Fruit fly (Drosophila melanogaster) whole organism, embryonic: ENCODE results near the gene Rpt4.

Experiments used
- Antp ChIP-seq: fragments of 200-800 bp; sonication (Bioruptor generic); optimal IDR thresholded peaks from 3 replicates; lab custom pipeline; 2016; ENCODE audit warnings: missing biosample characterization, missing genetic modification characterization
- Asciz ChIP-seq: fragments of 200-800 bp; sonication (Bioruptor generic); optimal IDR thresholded peaks from 2 replicates; lab custom pipeline; 2017; ENCODE audit warnings: missing biosample characterization, mild to moderate bottlenecking, missing genetic modification characterization, missing genetic modification reagents
- Atf-2 ChIP-seq: fragments of 200-800 bp; sonication (Bioruptor generic); optimal IDR thresholded peaks from 2 replicates; lab custom pipeline; 2016; ENCODE audit warnings: missing biosample characterization, missing genetic modification characterization
- Blimp-1 ChIP-seq: fragments of 200-800 bp; sonication (Bioruptor generic); optimal IDR thresholded peaks from 3 replicates; lab custom pipeline; 2018; ENCODE audit warnings: missing biosample characterization, missing genetic modification characterization, mild to moderate bottlenecking, moderate library complexity, missing genetic modification reagents
- CG10267 ChIP-seq: fragments of 200-800 bp; sonication (Bioruptor generic); optimal IDR thresholded peaks from 2 replicates; lab custom pipeline; 2018; ENCODE audit warnings: missing biosample characterization, mild to moderate bottlenecking, missing genetic modification characterization, moderate library complexity
- CG11093 ChIP-seq: fragments of 200-800 bp; sonication (Bioruptor generic); IDR thresholded peaks from 3 replicates; pipeline ENCODE4 v1.3.6; 2022; ENCODE audit warnings: missing biosample characterization, missing genetic modification characterization
- CG11398 ChIP-seq: fragments of 200-800 bp; sonication (Bioruptor generic); optimal IDR thresholded peaks from 2 replicates; lab custom pipeline; 2016; ENCODE audit warnings: missing biosample characterization, missing genetic modification characterization
- CG11504 ChIP-seq: fragments of 200-800 bp; sonication (Bioruptor generic); optimal IDR thresholded peaks from 3 replicates; lab custom pipeline; 2019; ENCODE audit warnings: missing biosample characterization, mild to moderate bottlenecking, missing genetic modification characterization, moderate library complexity
- CG12219 ChIP-seq: fragments of 200-800 bp; sonication (Bioruptor generic); optimal IDR thresholded peaks from 3 replicates; lab custom pipeline; 2018; ENCODE audit warnings: missing biosample characterization, mild to moderate bottlenecking, missing genetic modification characterization
- CG15479 ChIP-seq: fragments of 200-800 bp; sonication (Bioruptor generic); optimal IDR thresholded peaks from 3 replicates; lab custom pipeline; 2019; ENCODE audit warnings: missing biosample characterization, mild to moderate bottlenecking, missing genetic modification characterization, moderate library complexity
- CG1603 ChIP-seq: fragments of 200-800 bp; sonication (Bioruptor generic); optimal IDR thresholded peaks from 2 replicates; lab custom pipeline; 2019; ENCODE audit warnings: missing biosample characterization, mild to moderate bottlenecking, missing genetic modification characterization, moderate library complexity
- CG16815 ChIP-seq: fragments of 200-800 bp; sonication (Bioruptor generic); optimal IDR thresholded peaks from 3 replicates; lab custom pipeline; 2017; ENCODE audit warnings: missing biosample characterization, mild to moderate bottlenecking, missing genetic modification characterization
- CG17385 ChIP-seq: fragments of 200-800 bp; sonication (Bioruptor generic); optimal IDR thresholded peaks from 3 replicates; lab custom pipeline; 2018; ENCODE audit warnings: missing biosample characterization, mild to moderate bottlenecking, missing genetic modification characterization
- CG17912 ChIP-seq: fragments of 200-800 bp; sonication (Bioruptor generic); optimal IDR thresholded peaks from 2 replicates; lab custom pipeline; 2018; ENCODE audit warnings: missing biosample characterization, mild to moderate bottlenecking, missing genetic modification characterization
- CG2116 ChIP-seq: fragments of 200-800 bp; sonication (Bioruptor generic); optimal IDR thresholded peaks from 3 replicates; lab custom pipeline; 2018; ENCODE audit warnings: missing biosample characterization, mild to moderate bottlenecking, missing genetic modification characterization
- CG30403 ChIP-seq: fragments of 200-800 bp; sonication (Bioruptor generic); optimal IDR thresholded peaks from 3 replicates; lab custom pipeline; 2016; ENCODE audit warnings: missing biosample characterization, missing genetic modification characterization
- CG32532 ChIP-seq: fragments of 200-800 bp; sonication (Bioruptor generic); IDR thresholded peaks from 2 replicates; pipeline ENCODE4 v1.3.6; 2022; ENCODE audit warnings: missing biosample characterization, missing genetic modification characterization
- CG3407 ChIP-seq: fragments of 200-800 bp; sonication (Bioruptor generic); optimal IDR thresholded peaks from 2 replicates; lab custom pipeline; 2018; ENCODE audit warnings: missing biosample characterization, mild to moderate bottlenecking, missing genetic modification characterization
- CG34422 ChIP-seq: fragments of 200-800 bp; sonication (Bioruptor generic); IDR thresholded peaks from 3 replicates; pipeline ENCODE4 v1.3.6; 2022; ENCODE audit warnings: missing biosample characterization, missing genetic modification characterization
- CG3838 ChIP-seq: fragments of 200-800 bp; sonication (Bioruptor generic); optimal IDR thresholded peaks from 3 replicates; lab custom pipeline; 2016; ENCODE audit warnings: missing biosample characterization, missing genetic modification characterization
- CG42726 ChIP-seq: fragments of 200-800 bp; sonication (Bioruptor generic); IDR thresholded peaks from 2 replicates; pipeline ENCODE4 v1.3.6; 2022; ENCODE audit warnings: missing biosample characterization, missing genetic modification characterization; ENCODE audit not compliant: partially characterized antibody
- CG4328 ChIP-seq: fragments of 200-800 bp; sonication (Bioruptor generic); optimal IDR thresholded peaks from 3 replicates; lab custom pipeline; 2017; ENCODE audit warnings: missing biosample characterization, missing genetic modification reagents, missing genetic modification characterization
- CG4854 ChIP-seq: fragments of 200-800 bp; sonication (Bioruptor generic); optimal IDR thresholded peaks from 2 replicates; lab custom pipeline; 2016; ENCODE audit warnings: missing biosample characterization, missing genetic modification characterization, inconsistent platforms
- Chrac-16 ChIP-seq: fragments of 200-800 bp; sonication (Bioruptor generic); optimal IDR thresholded peaks from 3 replicates; lab custom pipeline; 2016; ENCODE audit warnings: missing biosample characterization, missing genetic modification characterization
- Eip74EF ChIP-seq, 2 experiments: fragments of 200-800 bp in 1 of 2; fragments of >200 bp in 1 of 2; sonication (Bioruptor generic) in 1 of 2; optimal IDR thresholded peaks; 2 replicates each; lab custom pipeline; 2017 to 2019; ENCODE audit warnings: missing biosample characterization in 2 of 2, missing genetic modification characterization in 2 of 2, mild to moderate bottlenecking in 1 of 2, moderate library complexity in 1 of 2
- NfI ChIP-seq: fragments of 200-800 bp; sonication (Bioruptor generic); optimal IDR thresholded peaks from 3 replicates; lab custom pipeline; 2018; ENCODE audit warnings: missing biosample characterization, mild to moderate bottlenecking, missing genetic modification characterization, moderate library complexity
- Ravus ChIP-seq: fragments of 200-800 bp; sonication (Bioruptor generic); IDR thresholded peaks from 2 replicates; pipeline ENCODE4 v1.3.6; 2022; ENCODE audit warnings: missing biosample characterization, missing genetic modification characterization
- Rfx ChIP-seq: fragments of 200-800 bp; sonication (Bioruptor generic); IDR thresholded peaks from 2 replicates; pipeline ENCODE4 v1.3.6; 2022; ENCODE audit warnings: missing biosample characterization, missing genetic modification characterization
- Spps ChIP-seq: fragments of 200-800 bp; sonication (Bioruptor generic); optimal IDR thresholded peaks from 2 replicates; lab custom pipeline; 2018; ENCODE audit warnings: missing biosample characterization, mild to moderate bottlenecking, missing genetic modification characterization
- Stat92E ChIP-seq, 3 experiments: fragments of >200 bp in 2 of 3; fragments of 200-800 bp in 1 of 3; sonication (Bioruptor generic) in 1 of 3; optimal IDR thresholded peaks; 2 replicates each; lab custom pipeline; 2017 to 2019; ENCODE audit warnings: missing biosample characterization in 3 of 3, missing genetic modification characterization in 3 of 3, mild to moderate bottlenecking in 1 of 3, moderate library complexity in 1 of 3
- Tbp ChIP-seq: fragments of >200 bp; optimal IDR thresholded peaks from 2 replicates; lab custom pipeline; 2018; ENCODE audit warnings: missing biosample characterization, missing genetic modification characterization
- Xbp1 ChIP-seq: fragments of 200-800 bp; sonication (Bioruptor generic); optimal IDR thresholded peaks from 3 replicates; lab custom pipeline; 2016; ENCODE audit warnings: missing biosample characterization, mild to moderate bottlenecking, missing genetic modification characterization
- az2 ChIP-seq: fragments of 200-800 bp; sonication (Bioruptor generic); optimal IDR thresholded peaks from 3 replicates; lab custom pipeline; 2016; ENCODE audit warnings: missing biosample characterization, missing genetic modification characterization
- chn ChIP-seq: fragments of 200-800 bp; sonication (Bioruptor generic); optimal IDR thresholded peaks from 2 replicates; lab custom pipeline; 2016; ENCODE audit warnings: missing biosample characterization, missing genetic modification characterization
- croc ChIP-seq: fragments of 200-800 bp; sonication (Bioruptor generic); conservative IDR thresholded peaks from 3 replicates; pipeline ENCODE4 v1.3.6; 2022; ENCODE audit warnings: missing biosample characterization, missing genetic modification characterization
- cwo ChIP-seq: fragments of 200-800 bp; sonication (Bioruptor generic); optimal IDR thresholded peaks from 3 replicates; lab custom pipeline; 2017; ENCODE audit warnings: missing biosample characterization, missing genetic modification characterization, mild to moderate bottlenecking, moderate library complexity, missing genetic modification reagents
- ems ChIP-seq: fragments of 200-800 bp; sonication (Bioruptor generic); optimal IDR thresholded peaks from 3 replicates; lab custom pipeline; 2016; ENCODE audit warnings: missing biosample characterization, missing genetic modification characterization
- gcm ChIP-seq: fragments of 200-800 bp; sonication (Bioruptor generic); optimal IDR thresholded peaks from 2 replicates; lab custom pipeline; 2019; ENCODE audit warnings: missing biosample characterization, mild to moderate bottlenecking, missing genetic modification characterization, moderate library complexity
- gem ChIP-seq: fragments of 200-800 bp; sonication (Bioruptor generic); optimal IDR thresholded peaks from 2 replicates; lab custom pipeline; 2019; ENCODE audit warnings: missing biosample characterization, mild to moderate bottlenecking, missing genetic modification characterization, moderate library complexity
- lola ChIP-seq, 3 experiments: fragments of >200 bp in 2 of 3; fragments of 200-800 bp in 1 of 3; sonication (Bioruptor generic) in 1 of 3; optimal IDR thresholded peaks; 2 replicates each; lab custom pipeline; 2017 to 2019; ENCODE audit warnings: missing biosample characterization in 3 of 3, missing genetic modification characterization in 3 of 3, mild to moderate bottlenecking in 1 of 3, moderate library complexity in 1 of 3
- luna ChIP-seq: fragments of 200-800 bp; sonication (Bioruptor generic); optimal IDR thresholded peaks from 2 replicates; lab custom pipeline; 2016; ENCODE audit warnings: missing biosample characterization, missing genetic modification characterization
- onecut ChIP-seq: fragments of 200-800 bp; sonication (Bioruptor generic); IDR thresholded peaks from 2 replicates; pipeline ENCODE4 v1.3.6; 2022; ENCODE audit warnings: missing biosample characterization, missing genetic modification characterization
- phol ChIP-seq: fragments of 200-800 bp; sonication (Bioruptor generic); optimal IDR thresholded peaks from 3 replicates; lab custom pipeline; 2018; ENCODE audit warnings: missing biosample characterization, mild to moderate bottlenecking, missing genetic modification characterization, moderate library complexity
- ranshi ChIP-seq: fragments of 200-800 bp; sonication (Bioruptor generic); IDR thresholded peaks from 2 replicates; pipeline ENCODE4 v1.3.6; 2022; ENCODE audit warnings: missing biosample characterization, missing genetic modification characterization
- rib ChIP-seq: fragments of 200-800 bp; sonication (Bioruptor generic); IDR thresholded peaks from 2 replicates; pipeline ENCODE4 v1.3.6; 2022; ENCODE audit warnings: missing biosample characterization, missing genetic modification characterization
- scrt ChIP-seq: fragments of 200-800 bp; sonication (Bioruptor generic); optimal IDR thresholded peaks from 2 replicates; lab custom pipeline; 2018; ENCODE audit warnings: missing biosample characterization, mild to moderate bottlenecking, missing genetic modification characterization, moderate library complexity
- sima ChIP-seq: fragments of 200-800 bp; sonication (Bioruptor generic); optimal IDR thresholded peaks from 2 replicates; lab custom pipeline; 2016; ENCODE audit warnings: missing biosample characterization, missing genetic modification characterization
- slp2 ChIP-seq: fragments of 200-800 bp; sonication (Bioruptor generic); optimal IDR thresholded peaks from 2 replicates; lab custom pipeline; 2016; ENCODE audit warnings: missing biosample characterization, missing genetic modification characterization
- sug ChIP-seq: fragments of 200-800 bp; optimal IDR thresholded peaks from 2 replicates; lab custom pipeline; 2019; ENCODE audit warnings: missing biosample characterization, mild to moderate bottlenecking, missing genetic modification characterization, moderate library complexity
- tin ChIP-seq: fragments of 200-800 bp; sonication (Bioruptor generic); optimal IDR thresholded peaks from 3 replicates; lab custom pipeline; 2016; ENCODE audit warnings: missing biosample characterization, missing genetic modification characterization

Gene Rpt4

dm6 chrX:6265456-6265877 lies 25.6 kb downstream of the Rpt4 start (continued):
- no peak for TF ChIP-seq CG15479
- peak; percentile 97 for TF ChIP-seq chn
- no peak for TF ChIP-seq Tbp (GFP tag; lab: Kevin White, UChicago)
- TF ChIP-seq Xbp1 = peak; percentile 97
- TF ChIP-seq sug (tag; lab: Kevin White, UChicago) = peak; percentile 86
- TF ChIP-seq Ravus = peak; percentile 83
- peak; percentile 90 for TF ChIP-seq CG10267 (tag; lab: Kevin White, UChicago)
- TF ChIP-seq slp2 (GFP tag; lab: Kevin White, UChicago) = peak; percentile 96
- TF ChIP-seq CG17385 = peak; percentile 94
- peak; percentile 98 for TF ChIP-seq gem (tag; lab: Kevin White, UChicago)
- TF ChIP-seq az2 (GFP tag; lab: Kevin White, UChicago) = peak; percentile 98
- TF ChIP-seq CG16815 (GFP tag; lab: Kevin White, UChicago) = peak; percentile 94
- TF ChIP-seq CG11398 (GFP tag; lab: Kevin White, UChicago) = peak; percentile 89
- peak; percentile 85 for TF ChIP-seq scrt (GFP tag; lab: Kevin White, UChicago)
- TF ChIP-seq sima (GFP tag; lab: Kevin White, UChicago) = peak; percentile 81
- peak; percentile 89 for TF ChIP-seq onecut
- peak; percentile 93 for TF ChIP-seq CG1603 (tag; lab: Kevin White, UChicago)
- TF ChIP-seq CG3407 (GFP tag; lab: Kevin White, UChicago) = peak; percentile 93
- peak; percentile 93 for TF ChIP-seq cwo (GFP tag; lab: Kevin White, UChicago)
- TF ChIP-seq Atf-2 (GFP tag; lab: Kevin White, UChicago) = peak; percentile 96
- peak; percentile 97 for TF ChIP-seq CG11504 (tag; lab: Kevin White, UChicago)
- peak; percentile 91 for TF ChIP-seq CG11093 (GFP tag; lab: Robert Waterston, UW)
- TF ChIP-seq CG4328 (GFP tag; lab: Kevin White, UChicago) = peak; percentile 90
- peak; percentile 92 for TF ChIP-seq ranshi (GFP tag; lab: Robert Waterston, UW)
- TF ChIP-seq ems (GFP tag; lab: Kevin White, UChicago) = peak; percentile 96
- peak; percentile 96 for TF ChIP-seq Antp (GFP tag; lab: Kevin White, UChicago)
- TF ChIP-seq CG30403 (GFP tag; lab: Kevin White, UChicago) = peak; percentile 98
- peak; percentile 94 for TF ChIP-seq NfI (GFP tag; lab: Kevin White, UChicago)
- peak; percentile 84 for TF ChIP-seq CG2116 (GFP tag; lab: Kevin White, UChicago)
- TF ChIP-seq croc (GFP tag; lab: Robert Waterston, UW) = peak; percentile 94
- TF ChIP-seq Spps (tag; lab: Kevin White, UChicago) = peak; percentile 82
- TF ChIP-seq Chrac-16 (GFP tag; lab: Kevin White, UChicago) = peak; percentile 94
- peak; percentile 96 for TF ChIP-seq CG34422 (GFP tag; lab: Robert Waterston, UW)
- TF ChIP-seq rib (GFP tag; lab: Robert Waterston, UW) = peak; percentile 82
- peak; percentile 93 for TF ChIP-seq Blimp-1 (GFP tag; lab: Kevin White, UChicago)
- peak; percentile 95 for TF ChIP-seq tin
- TF ChIP-seq CG42726 (GFP tag; lab: Robert Waterston, UW) = no peak
- peak; percentile 86 for TF ChIP-seq CG32532 (GFP tag; lab: Robert Waterston, UW)
- TF ChIP-seq Rfx = peak; percentile 88
- TF ChIP-seq Eip74EF (GFP tag; optimal IDR thresholded peaks at IDR 0.05; lab: Kevin White, UChicago) = peak in 1 of 2 experiments; percentile 97
- TF ChIP-seq gcm (GFP tag; lab: Kevin White, UChicago) = peak; percentile 95
- TF ChIP-seq Stat92E (GFP tag; optimal IDR thresholded peaks at IDR 0.05; lab: Kevin White, UChicago) = peak in 1 of 3 experiments; percentile 83
- TF ChIP-seq Asciz = peak; percentile 97
- TF ChIP-seq CG12219 (GFP tag; lab: Kevin White, UChicago) = peak; percentile 95
- peak; percentile 82 for TF ChIP-seq CG17912
- TF ChIP-seq phol (tag; lab: Kevin White, UChicago) = peak; percentile 97
- peak; percentile 93 for TF ChIP-seq CG4854 (GFP tag; lab: Kevin White, UChicago)
- peak; percentile 86 for TF ChIP-seq CG3838 (GFP tag; lab: Kevin White, UChicago)
- TF ChIP-seq lola (GFP tag; optimal IDR thresholded peaks at IDR 0.05; lab: Kevin White, UChicago) = peak in 1 of 3 experiments; percentile 91
- peak; percentile 80 for TF ChIP-seq luna
